Fruit fly (Drosophila melanogaster): ENCODE results near the gene CG16711.

DNA sequence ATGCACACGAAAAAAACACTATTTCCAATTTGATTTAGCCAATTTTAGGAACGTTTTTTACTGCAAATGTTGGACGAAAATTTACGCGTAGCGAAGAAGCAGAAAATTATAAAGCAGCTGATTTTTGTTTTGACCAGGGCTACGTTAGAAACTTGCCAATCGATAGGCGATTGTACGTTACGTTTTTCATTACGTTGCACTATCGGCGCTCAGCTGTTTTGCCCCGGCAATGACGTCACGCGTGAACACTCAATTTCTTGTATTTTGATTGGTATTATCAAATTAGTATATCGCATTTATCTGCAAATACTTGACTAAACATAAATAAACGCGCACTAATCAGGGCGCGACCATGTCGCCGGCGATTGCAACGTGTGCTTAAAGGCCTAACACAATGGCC, 25.1 kb upstream of the CG16711 start, which contains the start of the genes fry and CG16717:
- peak; percentile 73 for TF ChIP-seq hbn (GFP tag; IDR thresholded peaks at IDR 0.05; ENCODE audit: partially characterized antibody)
- no peak for TF ChIP-seq Pdp1 (GFP tag; optimal IDR thresholded peaks at IDR 0.05)
- no peak for TF ChIP-seq CG5245 (GFP tag; optimal IDR thresholded peaks at IDR 0.05)

Measured in whole organism, embryonic.